Worm (Caenorhabditis elegans): ENCODE results near the gene nhr-45.
A peak's percentile ranks its signal among the peaks of the same experiment; 100 is the strongest.

The nhr-45 gene

DNA sequence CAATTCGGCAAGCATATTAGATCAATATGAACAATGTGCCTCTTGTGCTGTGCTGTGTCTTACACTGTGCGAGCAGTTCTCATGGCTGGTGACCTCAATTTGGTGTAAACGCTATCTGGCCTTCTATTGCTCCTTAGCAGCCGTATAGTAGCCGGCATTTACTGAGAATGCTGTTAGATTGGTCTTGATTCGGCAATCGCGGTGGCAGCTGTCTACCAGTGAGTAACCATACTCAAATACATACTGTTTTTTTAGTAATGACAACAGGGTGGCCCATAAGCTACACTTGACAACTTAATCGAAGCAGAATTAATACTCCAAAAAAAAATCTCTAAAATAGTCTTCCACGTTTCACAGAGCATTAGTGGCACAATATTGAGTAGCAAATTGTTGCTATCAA, 13.0 kb downstream of the nhr-45 start, which contains the start of gene C46C11.4:
Gene C46C11.4, minus strand, starts transcription at position 101 of the 400 bp plus-strand sequence.
- TF ChIP-seq unc-62 (GFP tag; optimal IDR thresholded peaks at IDR 0.05 in 1 of 2) (no peak), unc-62 (tag; optimal IDR thresholded peaks at IDR 0.05) (no peak), nhr-102 (tag; optimal IDR thresholded peaks at IDR 0.05) (no peak), attf-4 (tag; optimal IDR thresholded peaks at IDR 0.05) (no peak), nhr-6 (tag; optimal IDR thresholded peaks at IDR 0.05) (no peak), ceh-28 (tag; optimal IDR thresholded peaks at IDR 0.05) (no peak), lir-3 (tag; optimal IDR thresholded peaks at IDR 0.05) (no peak)

DNA sequence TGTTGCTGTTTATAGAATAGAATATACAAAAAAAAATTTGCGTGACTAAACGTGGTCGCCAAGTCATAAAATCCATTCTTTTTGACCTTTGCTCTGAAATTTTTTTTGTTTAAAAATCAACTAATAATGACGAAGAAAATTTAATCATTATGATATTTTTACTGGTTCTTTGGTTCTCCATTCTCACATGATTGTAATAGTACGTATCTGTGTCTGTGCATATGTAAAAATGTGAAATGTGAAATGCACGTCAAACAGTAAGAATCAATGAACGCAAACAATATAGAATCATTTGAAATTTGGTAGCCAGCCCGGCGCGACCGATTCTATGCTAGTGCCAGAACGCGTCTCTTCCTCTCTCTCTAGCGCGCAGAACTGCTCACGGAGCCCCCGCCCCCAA, 23.3 kb downstream of the nhr-45 start, which contains the start of gene hosl-1:
Gene hosl-1, plus strand, starts transcription at position 301 of the 400 bp plus-strand sequence.
- TF ChIP-seq duxl-1 (tag; optimal IDR thresholded peaks at IDR 0.05; ENCODE audit: poor library complexity) (no peak), hif-1 (tag; optimal IDR thresholded peaks at IDR 0.05) (peak in 1 of 2 experiments; percentile 42)

DNA sequence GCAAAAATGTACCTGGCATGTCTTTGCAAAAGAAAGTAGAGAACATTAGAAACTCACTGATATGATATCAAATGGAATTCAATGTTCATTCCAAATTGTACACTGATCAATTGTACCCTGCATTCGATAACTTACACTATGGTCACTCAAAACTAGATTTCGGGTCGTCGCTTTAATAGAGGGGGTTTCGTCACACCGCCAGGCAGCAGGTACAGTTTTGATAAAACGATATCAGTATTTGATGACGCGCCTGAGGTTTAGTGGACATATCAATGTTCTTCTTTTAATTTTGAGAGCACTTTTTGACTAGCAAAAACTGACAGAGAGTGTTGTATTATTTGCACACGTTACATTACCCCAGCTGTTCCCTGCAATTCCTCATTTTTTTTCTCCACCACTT, 24.0 kb downstream of the nhr-45 start:
- TF ChIP-seq nhr-102 (tag; optimal IDR thresholded peaks at IDR 0.05), result no peak
- no peak for TF ChIP-seq D1046.2 (GFP tag; IDR thresholded peaks at IDR 0.05)
- no peak for TF ChIP-seq ZK546.5 (tag; optimal IDR thresholded peaks at IDR 0.05)
- TF ChIP-seq hlh-11 (tag; optimal IDR thresholded peaks at IDR 0.05), result peak; percentile 9
- TF ChIP-seq dmd-6 (GFP tag; IDR thresholded peaks at IDR 0.05), result peak; percentile 64
- no peak for TF ChIP-seq mxl-3 (GFP tag; optimal IDR thresholded peaks at IDR 0.05)
- no peak for TF ChIP-seq hmg-1.1 (GFP tag; IDR thresholded peaks at IDR 0.05)
- TF ChIP-seq F10B5.3 (tag; optimal IDR thresholded peaks at IDR 0.05), result no peak
- no peak for TF ChIP-seq F44E2.7 (GFP tag; IDR thresholded peaks at IDR 0.05)
- no peak for TF ChIP-seq ceh-82 (tag; optimal IDR thresholded peaks at IDR 0.05)
- TF ChIP-seq snpc-4 (tag; optimal IDR thresholded peaks at IDR 0.05), result no peak
- TF ChIP-seq spr-3 (GFP tag; optimal IDR thresholded peaks at IDR 0.05), result no peak
- no peak for TF ChIP-seq zfp-2 (tag; optimal IDR thresholded peaks at IDR 0.05)
- TF ChIP-seq dve-1 (tag; optimal IDR thresholded peaks at IDR 0.05; ENCODE audit: insufficient read depth), result peak; percentile 20
- TF ChIP-seq fos-1 (tag; optimal IDR thresholded peaks at IDR 0.05), result no peak
- peak; percentile 52 for TF ChIP-seq nhr-28 (tag; optimal IDR thresholded peaks at IDR 0.05)
- no peak for TF ChIP-seq snpc-1.2 (GFP tag; IDR thresholded peaks at IDR 0.05)
- TF ChIP-seq lin-39 (tag; optimal IDR thresholded peaks at IDR 0.05), result no peak
- TF ChIP-seq F26F4.8 (GFP tag; conservative IDR thresholded peaks at IDR 0.05), result no peak
- no peak for TF ChIP-seq arid-1 (GFP tag; conservative IDR thresholded peaks at IDR 0.05)

DNA sequence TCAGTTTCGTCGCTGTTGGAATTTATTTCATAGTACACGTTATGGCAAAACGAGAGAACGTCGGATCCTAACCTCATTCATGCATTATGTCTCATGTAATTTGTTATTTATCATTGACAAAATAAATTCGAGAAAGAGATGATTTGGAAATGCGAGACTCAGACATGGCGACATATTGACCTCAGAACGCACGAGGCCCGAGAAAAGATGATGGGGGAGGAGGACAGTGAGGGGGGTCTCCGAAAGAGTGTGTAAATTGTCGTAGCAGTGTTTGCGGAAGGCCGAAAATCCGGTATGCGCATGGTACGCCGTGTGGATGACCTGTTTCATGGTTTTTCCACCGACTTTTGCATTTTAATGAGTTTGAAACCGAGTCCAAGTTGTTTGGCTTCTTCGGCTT, 24.5 kb downstream of the nhr-45 start:
- TF ChIP-seq lin-1 (GFP tag; IDR thresholded peaks at IDR 0.05) (no peak), rbr-2 (tag; optimal IDR thresholded peaks at IDR 0.05) (peak; percentile 10), ceh-20 (GFP tag; IDR thresholded peaks at IDR 0.05) (peak; percentile 15; the same call in 1 of the 2 replicates), vab-7 (GFP tag; IDR thresholded peaks at IDR 0.05) (no peak), zag-1 (tag; optimal IDR thresholded peaks at IDR 0.05) (no peak), egl-43 (GFP tag; IDR thresholded peaks at IDR 0.05) (peak; percentile 53; the same call in 1 of the 2 replicates), lin-39 (tag; optimal IDR thresholded peaks at IDR 0.05) (no peak), mxl-3 (GFP tag; optimal IDR thresholded peaks at IDR 0.05) (peak; percentile 77), php-3 (GFP tag; IDR thresholded peaks at IDR 0.05) (no peak), gei-8 (GFP tag; optimal IDR thresholded peaks at IDR 0.05) (no peak), lsy-2 (tag; optimal IDR thresholded peaks at IDR 0.05) (peak in 1 of 2 experiments; percentile 19), mes-2 (tag; optimal IDR thresholded peaks at IDR 0.05; ENCODE audit: poor library complexity, severe bottlenecking) (peak; percentile 58), ceh-28 (tag; optimal IDR thresholded peaks at IDR 0.05) (no peak), nhr-237 (tag; optimal IDR thresholded peaks at IDR 0.05) (no peak), jun-1 (tag; optimal IDR thresholded peaks at IDR 0.05) (no peak), Y5F2A.4 (GFP tag; optimal IDR thresholded peaks at IDR 0.05) (no peak), F44E2.7 (GFP tag; IDR thresholded peaks at IDR 0.05) (no peak), hmg-1.1 (GFP tag; IDR thresholded peaks at IDR 0.05) (peak; percentile 71), nhr-102 (tag; optimal IDR thresholded peaks at IDR 0.05) (no peak), hlh-11 (tag; optimal IDR thresholded peaks at IDR 0.05) (peak; percentile 4), daf-12 (tag; optimal IDR thresholded peaks at IDR 0.05) (no peak), nhr-11 (tag; optimal IDR thresholded peaks at IDR 0.05) (peak; percentile 6), lin-29 (GFP tag; IDR thresholded peaks at IDR 0.05) (no peak), mep-1 (tag; optimal IDR thresholded peaks at IDR 0.05) (peak; percentile 33), dmd-6 (GFP tag; IDR thresholded peaks at IDR 0.05) (peak; percentile 20; the same call in 1 of the 2 replicates), hlh-30 (tag; optimal IDR thresholded peaks at IDR 0.05; ENCODE audit: insufficient read depth) (peak; percentile 76)

Measured in whole organism, L4 larva.